Worm (Caenorhabditis elegans): Measurements from ENCODE around the gene mbf-1.

The mbf-1 gene

ce11 chrIV:11433709-11434108 is 46.5 kb downstream of the mbf-1 start (continued):
- no peak for TF ChIP-seq sptf-1 (tag; optimal IDR thresholded peaks at IDR 0.05)
- TF ChIP-seq unc-120 (tag; optimal IDR thresholded peaks at IDR 0.05; ENCODE audit: poor library complexity, severe bottlenecking), result no peak
- no peak for TF ChIP-seq drap-1 (GFP tag; optimal IDR thresholded peaks at IDR 0.05)
- peak; percentile 61 for TF ChIP-seq pha-4 (tag; optimal IDR thresholded peaks at IDR 0.05)
- no peak for TF ChIP-seq elt-3 (tag; optimal IDR thresholded peaks at IDR 0.05)
- no peak for TF ChIP-seq tbx-8 (GFP tag; optimal IDR thresholded peaks at IDR 0.05)

ce11 chrIV:11431448-11431847 is 48.7 kb downstream of the mbf-1 start:
- no peak for TF ChIP-seq pha-4 (tag; optimal IDR thresholded peaks at IDR 0.05)
- TF ChIP-seq ces-1 (GFP tag; optimal IDR thresholded peaks at IDR 0.05), result peak; percentile 98
